Worm (Caenorhabditis elegans): ENCODE data around the gene srg-39.

The srg-39 gene

ce11 chrV:11174663-11175062 lies 22.4 kb upstream of the srg-39 start:
- TF ChIP-seq set-16 (GFP tag; IDR thresholded peaks at IDR 0.05) = peak; percentile 68
- no peak for TF ChIP-seq nhr-48 (tag; optimal IDR thresholded peaks at IDR 0.05)
- TF ChIP-seq T26A8.4 (GFP tag; IDR thresholded peaks at IDR 0.05) = 0 out of 2 replicates have a peak, but pooled peaks have one; percentile 26
- TF ChIP-seq snpc-4 (tag; optimal IDR thresholded peaks at IDR 0.05) = peak; percentile 84
- no peak for TF ChIP-seq aha-1 (tag)
- 0 out of 2 replicates have a peak, but pooled peaks have one; percentile 14 for TF ChIP-seq vab-7 (GFP tag; IDR thresholded peaks at IDR 0.05)
- 0 out of 2 replicates have a peak, but pooled peaks have one; percentile 28 for TF ChIP-seq Y105C5A.15 (GFP tag; IDR thresholded peaks at IDR 0.05)
- TF ChIP-seq hif-1 (tag; optimal IDR thresholded peaks at IDR 0.05) = peak in 1 of 2 experiments; percentile 11
- TF ChIP-seq spr-1 (tag; optimal IDR thresholded peaks at IDR 0.05) = peak; percentile 5
- no peak for TF ChIP-seq T20F7.1 (GFP tag; optimal IDR thresholded peaks at IDR 0.05)
- TF ChIP-seq mes-2 (tag; optimal IDR thresholded peaks at IDR 0.05; ENCODE audit: poor library complexity, severe bottlenecking) = peak; percentile 59
- peak; percentile 62 for TF ChIP-seq hmg-1.1 (GFP tag; IDR thresholded peaks at IDR 0.05)
- peak in 1 of 2 experiments; percentile 95 for TF ChIP-seq unc-62 (GFP tag; optimal IDR thresholded peaks at IDR 0.05 in 1 of 2)
- TF ChIP-seq unc-62 (tag; optimal IDR thresholded peaks at IDR 0.05) = no peak
- TF ChIP-seq mep-1 (tag; optimal IDR thresholded peaks at IDR 0.05) = peak; percentile 39
- peak; percentile 52; the same call in 1 of the 2 replicates for TF ChIP-seq lim-7 (GFP tag; IDR thresholded peaks at IDR 0.05)
- peak; percentile 40 for TF ChIP-seq dmd-6 (GFP tag; IDR thresholded peaks at IDR 0.05)
- TF ChIP-seq tra-1 (GFP tag; IDR thresholded peaks at IDR 0.05) = 0 out of 2 replicates have a peak, but pooled peaks have one; percentile 39
- TF ChIP-seq hlh-11 (tag; optimal IDR thresholded peaks at IDR 0.05) = peak; percentile 42
- TF ChIP-seq egl-43 (GFP tag; IDR thresholded peaks at IDR 0.05) = peak; percentile 73; the same call in 1 of the 2 replicates
- no peak for TF ChIP-seq F37D6.2 (tag; optimal IDR thresholded peaks at IDR 0.05)
- TF ChIP-seq ztf-11 (tag; optimal IDR thresholded peaks at IDR 0.05) = no peak
- 0 out of 2 replicates have a peak, but pooled peaks have one; percentile 9 for TF ChIP-seq dmd-8 (GFP tag; IDR thresholded peaks at IDR 0.05)
- TF ChIP-seq nhr-11 (tag; optimal IDR thresholded peaks at IDR 0.05) = peak; percentile 35
- peak; percentile 44 for TF ChIP-seq duxl-1 (tag; optimal IDR thresholded peaks at IDR 0.05; ENCODE audit: poor library complexity)

- TF ChIP-seq fkh-10 (GFP tag; optimal IDR thresholded peaks at IDR 0.05) (peak; percentile 51), dmd-8 (GFP tag; IDR thresholded peaks at IDR 0.05) (no peak), mdl-1 (tag; optimal IDR thresholded peaks at IDR 0.05) (no peak), aly-2 (tag; optimal IDR thresholded peaks at IDR 0.05) (no peak), ces-1 (GFP tag; optimal IDR thresholded peaks at IDR 0.05) (peak; percentile 47), vab-7 (GFP tag; IDR thresholded peaks at IDR 0.05) (no peak)
These were observed 20.4 kb upstream of the srg-39 start for ce11 chrV:11172667-11173066.

- TF ChIP-seq nhr-11 (tag; optimal IDR thresholded peaks at IDR 0.05) (peak; percentile 50), ama-1 (optimal IDR thresholded peaks at IDR 0.05) (no peak), hlh-11 (tag; optimal IDR thresholded peaks at IDR 0.05) (peak; percentile 22)
These were observed 19.7 kb upstream of the srg-39 start, which contains the start of gene T19C4.5 for ce11 chrV:11171906-11172305. TSS of gene T19C4.5 (plus strand) at chrV:11172213.

ce11 chrV:11170564-11171329 lies 18.5 kb upstream of the srg-39 start:
- TF ChIP-seq ama-1 (optimal IDR thresholded peaks at IDR 0.05) (no peak), F37D6.2 (tag; optimal IDR thresholded peaks at IDR 0.05) (no peak), nhr-41 (GFP tag; IDR thresholded peaks at IDR 0.05) (no peak), unc-62 (GFP tag; optimal IDR thresholded peaks at IDR 0.05 in 1 of 2) (peak in 1 of 2 experiments; percentile 98), unc-62 (tag; optimal IDR thresholded peaks at IDR 0.05) (no peak), nhr-11 (tag; optimal IDR thresholded peaks at IDR 0.05) (no peak), aha-1 (tag) (peak; percentile 90)

ce11 chrV:11167745-11168144 lies 15.5 kb upstream of the srg-39 start:
- no peak for TF ChIP-seq lin-38 (GFP tag; IDR thresholded peaks at IDR 0.05)
- no peak for TF ChIP-seq F37D6.2 (tag; optimal IDR thresholded peaks at IDR 0.05)
- no peak for TF ChIP-seq lim-7 (GFP tag; IDR thresholded peaks at IDR 0.05)
- TF ChIP-seq mdt-29 (GFP tag; IDR thresholded peaks at IDR 0.05) = no peak
- no peak for TF ChIP-seq duxl-1 (tag; optimal IDR thresholded peaks at IDR 0.05; ENCODE audit: poor library complexity)
- TF ChIP-seq fkh-10 (GFP tag; optimal IDR thresholded peaks at IDR 0.05) = peak; percentile 72
- TF ChIP-seq zfp-3 (GFP tag; conservative IDR thresholded peaks at IDR 0.05) = no peak
